5 worm cellular contexts compared by ENCODE assay signal in the genomic region with DNA sequence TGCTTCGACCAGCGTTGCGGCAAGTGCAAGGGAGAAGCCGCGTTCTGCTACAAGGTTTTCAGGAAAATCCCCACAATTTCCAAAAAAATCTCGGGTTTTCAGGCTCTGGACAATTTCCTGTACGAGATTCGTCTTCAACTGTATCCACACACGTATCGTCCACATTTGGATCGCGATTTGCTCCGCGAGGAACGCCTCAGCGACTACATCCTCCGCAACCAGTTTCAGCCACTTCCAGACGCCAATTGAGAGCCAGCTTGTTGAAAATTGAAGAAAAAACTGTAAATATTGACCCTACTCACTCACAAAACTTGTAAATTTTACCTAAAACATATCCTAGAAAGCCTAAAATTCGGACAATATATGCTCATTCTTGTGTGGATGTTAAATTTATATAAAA.
A peak's percentile ranks its signal among the peaks of the same experiment; 100 is the strongest.
TF ChIP-seq lines count a peak whose summit lies in the region.

No protein-coding gene starts in this region.

TF ChIP-seq in whole organism, L1 larva, 84 proteins besides CTCF, POLR2A, EP300 and RAD21:
- TF ChIP-seq nhr-77 (tag; optimal IDR thresholded peaks at IDR 0.05; lab: Kevin White, UChicago) (no peak), nhr-71 (tag; optimal IDR thresholded peaks at IDR 0.05; lab: Kevin White, UChicago) (peak; percentile 14), ama-1 (optimal IDR thresholded peaks at IDR 0.05; lab: Kevin White, UChicago) (peak; percentile 47), rnt-1 (tag; optimal IDR thresholded peaks at IDR 0.05; lab: Kevin White, UChicago) (peak; percentile 8), efl-1 (optimal IDR thresholded peaks at IDR 0.05; lab: Kevin White, UChicago) (no peak), efl-1 (GFP tag; optimal IDR thresholded peaks at IDR 0.05 in 1 of 2; lab: Kevin White, UChicago) (peak in 1 of 2 experiments; percentile 87), unc-98 (GFP tag; IDR thresholded peaks at IDR 0.05; lab: Robert Waterston, UW) (no peak), isw-1 (GFP tag; IDR thresholded peaks at IDR 0.05; lab: Robert Waterston, UW) (no peak)

TF ChIP-seq in whole organism, L2 larva, 48 proteins besides CTCF, POLR2A, EP300 and RAD21:
- TF ChIP-seq F13H6.1 (tag; optimal IDR thresholded peaks at IDR 0.05; lab: Kevin White, UChicago) (no peak), nhr-129 (tag; optimal IDR thresholded peaks at IDR 0.05; lab: Kevin White, UChicago) (peak; percentile 3), unc-39 (tag; optimal IDR thresholded peaks at IDR 0.05; lab: Kevin White, UChicago) (no peak), mbf-1 (tag; optimal IDR thresholded peaks at IDR 0.05; lab: Kevin White, UChicago) (no peak), ama-1 (optimal IDR thresholded peaks at IDR 0.05; lab: Kevin White, UChicago) (peak; percentile 51), nhr-77 (tag; optimal IDR thresholded peaks at IDR 0.05; lab: Kevin White, UChicago) (no peak), alr-1 (tag; optimal IDR thresholded peaks at IDR 0.05; lab: Kevin White, UChicago) (no peak), dmd-4 (tag; optimal IDR thresholded peaks at IDR 0.05; lab: Kevin White, UChicago) (no peak), skn-1 (tag; optimal IDR thresholded peaks at IDR 0.05; lab: Kevin White, UChicago) (no peak), sma-3 (GFP tag; optimal IDR thresholded peaks at IDR 0.05; lab: Kevin White, UChicago) (no peak), nhr-12 (tag; optimal IDR thresholded peaks at IDR 0.05; lab: Kevin White, UChicago) (no peak), nhr-21 (tag; optimal IDR thresholded peaks at IDR 0.05; lab: Kevin White, UChicago) (no peak), ZK546.5 (tag; optimal IDR thresholded peaks at IDR 0.05; lab: Kevin White, UChicago) (no peak)

TF ChIP-seq in whole organism, L3 larva, 47 proteins besides CTCF, POLR2A, EP300 and RAD21:
- peak; percentile 10 for TF ChIP-seq lsy-12 (tag; optimal IDR thresholded peaks at IDR 0.05; lab: Kevin White, UChicago)
- peak; percentile 65 for TF ChIP-seq ama-1 (optimal IDR thresholded peaks at IDR 0.05; lab: Kevin White, UChicago)
- no peak for TF ChIP-seq nhr-67 (tag; optimal IDR thresholded peaks at IDR 0.05; lab: Kevin White, UChicago)
TF ChIP-seq in whole organism, L3 larva: peak in this region for 2.

TF ChIP-seq in whole organism, L4 larva, 104 proteins besides CTCF, POLR2A, EP300 and RAD21:
- TF ChIP-seq arid-1 (GFP tag; conservative IDR thresholded peaks at IDR 0.05; lab: Robert Waterston, UW) (peak; percentile 70; the same call in 1 of the 2 replicates), aha-1 (tag; lab: Kevin White, UChicago) (peak; percentile 81), Y48G9A.11 (GFP tag; IDR thresholded peaks at IDR 0.05; lab: Robert Waterston, UW) (no peak; the same call in 1 of the 2 replicates), unc-62 (GFP tag; optimal IDR thresholded peaks at IDR 0.05 in 1 of 2; lab: Kevin White, UChicago) (peak in 1 of 2 experiments; percentile 72), unc-62 (tag; optimal IDR thresholded peaks at IDR 0.05; lab: Kevin White, UChicago) (no peak), F26F4.8 (GFP tag; conservative IDR thresholded peaks at IDR 0.05; lab: Robert Waterston, UW) (0 out of 2 replicates have a peak, but pooled peaks have one; percentile 51), ztf-7 (tag; optimal IDR thresholded peaks at IDR 0.05; lab: Kevin White, UChicago) (no peak), snpc-4 (tag; optimal IDR thresholded peaks at IDR 0.05; lab: Kevin White, UChicago) (no peak), ZK337.2 (GFP tag; IDR thresholded peaks at IDR 0.05; lab: Robert Waterston, UW) (no peak), egl-43 (GFP tag; IDR thresholded peaks at IDR 0.05; lab: Robert Waterston, UW) (0 out of 2 replicates have a peak, but pooled peaks have one; percentile 38), lin-38 (GFP tag; IDR thresholded peaks at IDR 0.05; lab: Robert Waterston, UW) (peak; percentile 14; the same call in 1 of the 2 replicates), dmd-6 (GFP tag; IDR thresholded peaks at IDR 0.05; lab: Robert Waterston, UW) (0 out of 2 replicates have a peak, but pooled peaks have one; percentile 13), snpc-1.2 (GFP tag; IDR thresholded peaks at IDR 0.05; lab: Robert Waterston, UW) (no peak), Y5F2A.4 (GFP tag; optimal IDR thresholded peaks at IDR 0.05; lab: Kevin White, UChicago) (no peak), daf-12 (tag; optimal IDR thresholded peaks at IDR 0.05; lab: Kevin White, UChicago) (no peak), sdz-12 (GFP tag; optimal IDR thresholded peaks at IDR 0.05; lab: Kevin White, UChicago) (peak; percentile 28), lin-1 (GFP tag; IDR thresholded peaks at IDR 0.05; lab: Robert Waterston, UW) (peak; percentile 32; the same call in 1 of the 2 replicates), hlh-11 (tag; optimal IDR thresholded peaks at IDR 0.05; lab: Kevin White, UChicago) (peak; percentile 2), ama-1 (optimal IDR thresholded peaks at IDR 0.05; lab: Kevin White, UChicago) (peak; percentile 87), nhr-111 (GFP tag; optimal IDR thresholded peaks at IDR 0.05; lab: Kevin White, UChicago) (no peak), ztf-11 (tag; optimal IDR thresholded peaks at IDR 0.05; lab: Kevin White, UChicago) (no peak)

TF ChIP-seq in whole organism, young adult, 124 proteins besides CTCF, POLR2A, EP300 and RAD21:
- peak; percentile 30 for TF ChIP-seq ama-1 (optimal IDR thresholded peaks at IDR 0.05; lab: Kevin White, UChicago)
- no peak for TF ChIP-seq ama-1 (GFP tag; optimal IDR thresholded peaks at IDR 0.05; lab: Kevin White, UChicago)
- TF ChIP-seq die-1 (tag; optimal IDR thresholded peaks at IDR 0.05; lab: Kevin White, UChicago), result peak; percentile 5
- TF ChIP-seq lin-40 (tag; optimal IDR thresholded peaks at IDR 0.05; lab: Kevin White, UChicago), result no peak
- peak; percentile 1 for TF ChIP-seq hrde-1 (tag; optimal IDR thresholded peaks at IDR 0.05; lab: Kevin White, UChicago; ENCODE audit: borderline replicate concordance)
- peak; percentile 60 for TF ChIP-seq nfyb-1 (GFP tag; IDR thresholded peaks at IDR 0.05; lab: Robert Waterston, UW)
- TF ChIP-seq madf-3 (GFP tag; IDR thresholded peaks at IDR 0.05; lab: Robert Waterston, UW), result 0 out of 2 replicates have a peak, but pooled peaks have one; percentile 15
- no peak for TF ChIP-seq ceh-79 (tag; optimal IDR thresholded peaks at IDR 0.05; lab: Kevin White, UChicago)
- TF ChIP-seq let-526 (GFP tag; IDR thresholded peaks at IDR 0.05; lab: Robert Waterston, UW), result no peak
- TF ChIP-seq pbrm-1 (GFP tag; IDR thresholded peaks at IDR 0.05; lab: Robert Waterston, UW), result 0 out of 2 replicates have a peak, but pooled peaks have one; percentile 39
- 0 out of 2 replicates have a peak, but pooled peaks have one; percentile 36 for TF ChIP-seq Y79H2A.3 (GFP tag; conservative IDR thresholded peaks at IDR 0.05; lab: Robert Waterston, UW)
- TF ChIP-seq egl-44 (GFP tag; IDR thresholded peaks at IDR 0.05; lab: Robert Waterston, UW), result 0 out of 2 replicates have a peak, but pooled peaks have one; percentile 37
- TF ChIP-seq fkh-3 (tag; optimal IDR thresholded peaks at IDR 0.05; lab: Kevin White, UChicago), result no peak
- TF ChIP-seq F52B5.7 (tag; optimal IDR thresholded peaks at IDR 0.05; lab: Kevin White, UChicago), result peak; percentile 37
- no peak for TF ChIP-seq Y53F4B.3 (GFP tag; IDR thresholded peaks at IDR 0.05; lab: Robert Waterston, UW)
- 0 out of 2 replicates have a peak, but pooled peaks have one; percentile 8 for TF ChIP-seq madf-6 (GFP tag; IDR thresholded peaks at IDR 0.05; lab: Robert Waterston, UW)
- no peak for TF ChIP-seq attf-6 (GFP tag; IDR thresholded peaks at IDR 0.05; lab: Robert Waterston, UW)
- TF ChIP-seq ztf-26 (tag; optimal IDR thresholded peaks at IDR 0.05; lab: Kevin White, UChicago), result no peak
- TF ChIP-seq F33H1.4 (GFP tag; IDR thresholded peaks at IDR 0.05; lab: Robert Waterston, UW), result 0 out of 2 replicates have a peak, but pooled peaks have one; percentile 9
- TF ChIP-seq cebp-1 (GFP tag; IDR thresholded peaks at IDR 0.05; lab: Robert Waterston, UW), result no peak
- TF ChIP-seq cebp-1 (tag; optimal IDR thresholded peaks at IDR 0.05; lab: Kevin White, UChicago), result peak; percentile 15
- 0 out of 2 replicates have a peak, but pooled peaks have one; percentile 29 for TF ChIP-seq ceh-91 (GFP tag; IDR thresholded peaks at IDR 0.05; lab: Robert Waterston, UW)
- no peak for TF ChIP-seq gei-17 (GFP tag; optimal IDR thresholded peaks at IDR 0.05; lab: Kevin White, UChicago)
- 0 out of 2 replicates have a peak, but pooled peaks have one; percentile 60 for TF ChIP-seq Y53G8AR.9 (GFP tag; conservative IDR thresholded peaks at IDR 0.05; lab: Robert Waterston, UW)
- no peak for TF ChIP-seq ztf-3 (GFP tag; optimal IDR thresholded peaks at IDR 0.05; lab: Kevin White, UChicago)
- TF ChIP-seq K11D2.4 (GFP tag; IDR thresholded peaks at IDR 0.05; lab: Robert Waterston, UW), result peak; percentile 12; the same call in 1 of the 2 replicates
- peak; percentile 35 for TF ChIP-seq athp-1 (tag; optimal IDR thresholded peaks at IDR 0.05; lab: Kevin White, UChicago)
- no peak for TF ChIP-seq snpc-3.4 (tag; optimal IDR thresholded peaks at IDR 0.05; lab: Kevin White, UChicago)
- no peak for TF ChIP-seq xnd-1 (tag; optimal IDR thresholded peaks at IDR 0.05; lab: Kevin White, UChicago)
- TF ChIP-seq zfh-2 (GFP tag; conservative IDR thresholded peaks at IDR 0.05; lab: Robert Waterston, UW), result 0 out of 2 replicates have a peak, but pooled peaks have one; percentile 23
- TF ChIP-seq nfya-2 (GFP tag; IDR thresholded peaks at IDR 0.05; lab: Robert Waterston, UW), result 0 out of 2 replicates have a peak, but pooled peaks have one; percentile 64
- peak; percentile 20; the same call in 1 of the 2 replicates for TF ChIP-seq dox-1 (GFP tag; IDR thresholded peaks at IDR 0.05; lab: Robert Waterston, UW)
- peak; percentile 42 for TF ChIP-seq attf-5 (GFP tag; optimal IDR thresholded peaks at IDR 0.05; lab: Kevin White, UChicago)
- TF ChIP-seq sdz-38 (tag; optimal IDR thresholded peaks at IDR 0.05; lab: Kevin White, UChicago), result no peak
- 0 out of 2 replicates have a peak, but pooled peaks have one; percentile 61 for TF ChIP-seq Y56A3A.18 (GFP tag; IDR thresholded peaks at IDR 0.05; lab: Robert Waterston, UW)
